Fruit fly (Drosophila melanogaster) whole organism, embryonic: ENCODE results near the gene LSm7.

ENCODE experiments used
- BEAF-32 ChIP-seq: fragments of 200-800 bp; sonication (Bioruptor generic); optimal IDR thresholded peaks from 3 replicates; lab custom pipeline; 2017; ENCODE audit warnings: missing biosample characterization, missing genetic modification characterization, mild to moderate bottlenecking, moderate library complexity, missing genetic modification reagents
- CG10209 ChIP-seq: fragments of 200-800 bp; sonication (Bioruptor generic); optimal IDR thresholded peaks from 3 replicates; lab custom pipeline; 2017; ENCODE audit warnings: missing biosample characterization, mild to moderate bottlenecking, missing genetic modification characterization, missing genetic modification reagents
- CG10431 ChIP-seq: fragments of 200-800 bp; sonication (Bioruptor generic); optimal IDR thresholded peaks from 3 replicates; lab custom pipeline; 2018; ENCODE audit warnings: missing biosample characterization, mild to moderate bottlenecking, missing genetic modification characterization
- CG10462 ChIP-seq: fragments of 200-800 bp; sonication (Bioruptor generic); optimal IDR thresholded peaks from 2 replicates; lab custom pipeline; 2016; ENCODE audit warnings: missing biosample characterization, missing genetic modification characterization
- CG11093 ChIP-seq: fragments of 200-800 bp; sonication (Bioruptor generic); IDR thresholded peaks from 3 replicates; pipeline ENCODE4 v1.3.6; 2022; ENCODE audit warnings: missing biosample characterization, missing genetic modification characterization
- CG12071 ChIP-seq: fragments of 200-800 bp; sonication (Bioruptor generic); optimal IDR thresholded peaks from 3 replicates; lab custom pipeline; 2018; ENCODE audit warnings: missing biosample characterization, mild to moderate bottlenecking, missing genetic modification characterization
- CG13424 ChIP-seq: fragments of 200-800 bp; sonication (Bioruptor generic); optimal IDR thresholded peaks from 2 replicates; lab custom pipeline; 2019; ENCODE audit warnings: missing biosample characterization, mild to moderate bottlenecking, missing genetic modification characterization, moderate library complexity
- CG14860 ChIP-seq: fragments of 200-800 bp; sonication (Bioruptor generic); IDR thresholded peaks from 3 replicates; pipeline ENCODE4 v1.3.6; 2022; ENCODE audit warnings: missing biosample characterization, missing genetic modification characterization; ENCODE audit not compliant: partially characterized antibody
- CG15514 ChIP-seq: fragments of 200-800 bp; sonication (Bioruptor generic); optimal IDR thresholded peaks from 3 replicates; lab custom pipeline; 2017; ENCODE audit warnings: missing biosample characterization, missing genetic modification characterization, mild to moderate bottlenecking, moderate library complexity, missing genetic modification reagents
- CG1603 ChIP-seq: fragments of 200-800 bp; sonication (Bioruptor generic); optimal IDR thresholded peaks from 2 replicates; lab custom pipeline; 2019; ENCODE audit warnings: missing biosample characterization, mild to moderate bottlenecking, missing genetic modification characterization, moderate library complexity
- CG31388 ChIP-seq: fragments of 200-800 bp; sonication (Bioruptor generic); optimal IDR thresholded peaks from 2 replicates; lab custom pipeline; 2016; ENCODE audit warnings: missing biosample characterization, missing genetic modification characterization
- CG31441 ChIP-seq: fragments of 200-800 bp; sonication (Bioruptor generic); IDR thresholded peaks from 2 replicates; pipeline ENCODE4 v1.3.6; 2022; ENCODE audit warnings: missing biosample characterization, missing genetic modification characterization
- CG3407 ChIP-seq: fragments of 200-800 bp; sonication (Bioruptor generic); optimal IDR thresholded peaks from 2 replicates; lab custom pipeline; 2018; ENCODE audit warnings: missing biosample characterization, mild to moderate bottlenecking, missing genetic modification characterization
- CG34376 ChIP-seq: fragments of 200-800 bp; sonication (Bioruptor generic); optimal IDR thresholded peaks from 2 replicates; lab custom pipeline; 2018; ENCODE audit warnings: missing biosample characterization, mild to moderate bottlenecking, missing genetic modification characterization
- CG34422 ChIP-seq: fragments of 200-800 bp; sonication (Bioruptor generic); IDR thresholded peaks from 3 replicates; pipeline ENCODE4 v1.3.6; 2022; ENCODE audit warnings: missing biosample characterization, missing genetic modification characterization
- CG4707 ChIP-seq: fragments of 200-800 bp; sonication (Bioruptor generic); optimal IDR thresholded peaks from 2 replicates; lab custom pipeline; 2018; ENCODE audit warnings: missing biosample characterization, mild to moderate bottlenecking, missing genetic modification characterization, moderate library complexity
- CG4854 ChIP-seq: fragments of 200-800 bp; sonication (Bioruptor generic); optimal IDR thresholded peaks from 2 replicates; lab custom pipeline; 2016; ENCODE audit warnings: missing biosample characterization, missing genetic modification characterization, inconsistent platforms
- CG6813 ChIP-seq: fragments of 200-800 bp; sonication (Bioruptor generic); optimal IDR thresholded peaks from 2 replicates; lab custom pipeline; 2017; ENCODE audit warnings: missing biosample characterization, missing genetic modification characterization, mild to moderate bottlenecking, moderate library complexity, missing genetic modification reagents
- CG7357 ChIP-seq: fragments of 200-800 bp; sonication (Bioruptor generic); IDR thresholded peaks from 3 replicates; pipeline ENCODE4 v1.3.6; 2022; ENCODE audit warnings: missing biosample characterization, missing genetic modification characterization
- CG7556 ChIP-seq: fragments of 200-800 bp; sonication (Bioruptor generic); optimal IDR thresholded peaks from 2 replicates; lab custom pipeline; 2017; ENCODE audit warnings: missing biosample characterization, mild to moderate bottlenecking, missing genetic modification characterization
- CG9215 ChIP-seq: fragments of 200-800 bp; sonication (Bioruptor generic); IDR thresholded peaks from 2 replicates; pipeline ENCODE4 v1.3.6; 2022; ENCODE audit warnings: missing biosample characterization, missing genetic modification characterization
- CG9797 ChIP-seq: fragments of 200-800 bp; sonication (Bioruptor generic); optimal IDR thresholded peaks from 3 replicates; lab custom pipeline; 2018; ENCODE audit warnings: missing biosample characterization, mild to moderate bottlenecking, missing genetic modification characterization
- HLH3B ChIP-seq: fragments of 200-800 bp; sonication (Bioruptor generic); IDR thresholded peaks from 2 replicates; pipeline ENCODE4 v1.3.6; 2022; ENCODE audit warnings: missing biosample characterization, missing genetic modification characterization
- HLHmδ ChIP-seq: fragments of 200-800 bp; sonication (Bioruptor generic); optimal IDR thresholded peaks from 2 replicates; lab custom pipeline; 2018; ENCODE audit warnings: missing biosample characterization, mild to moderate bottlenecking, missing genetic modification characterization, moderate library complexity
- HmgD ChIP-seq: fragments of 200-800 bp; sonication (Bioruptor generic); optimal IDR thresholded peaks from 3 replicates; lab custom pipeline; 2016; ENCODE audit warnings: missing biosample characterization, missing genetic modification characterization
- Jarid2 ChIP-seq: fragments of 200-800 bp; sonication (Bioruptor generic); optimal IDR thresholded peaks from 3 replicates; lab custom pipeline; 2017; ENCODE audit warnings: mild to moderate bottlenecking, missing biosample characterization, missing genetic modification reagents, missing genetic modification characterization
- Kr ChIP-seq: fragments of 200-800 bp; sonication (Bioruptor generic); optimal IDR thresholded peaks from 2 replicates; lab custom pipeline; 2017; ENCODE audit warnings: missing biosample characterization, mild to moderate bottlenecking, missing genetic modification characterization
- Lpt ChIP-seq: fragments of >200 bp; optimal IDR thresholded peaks from 2 replicates; lab custom pipeline; 2018; ENCODE audit warnings: missing biosample characterization, missing genetic modification characterization
- Mrtf ChIP-seq: fragments of 200-800 bp; sonication (Bioruptor generic); IDR thresholded peaks from 3 replicates; pipeline ENCODE4 v1.3.6; 2022; ENCODE audit warnings: missing biosample characterization, missing genetic modification characterization
- NC2β ChIP-seq: fragments of 200-800 bp; sonication (Bioruptor generic); optimal IDR thresholded peaks from 2 replicates; lab custom pipeline; 2016; ENCODE audit warnings: missing biosample characterization, missing genetic modification characterization
- Nf-YC ChIP-seq: fragments of 200-800 bp; optimal IDR thresholded peaks from 3 replicates; lab custom pipeline; 2019; ENCODE audit warnings: missing biosample characterization, mild to moderate bottlenecking, missing genetic modification characterization, moderate library complexity
- Poxn ChIP-seq: fragments of 200-800 bp; sonication (Bioruptor generic); IDR thresholded peaks from 2 replicates; pipeline ENCODE4 v1.3.6; 2022; ENCODE audit warnings: missing biosample characterization, missing genetic modification characterization
- Ravus ChIP-seq: fragments of 200-800 bp; sonication (Bioruptor generic); IDR thresholded peaks from 2 replicates; pipeline ENCODE4 v1.3.6; 2022; ENCODE audit warnings: missing biosample characterization, missing genetic modification characterization
- TFAM ChIP-seq: fragments of 200-800 bp; sonication (Bioruptor generic); optimal IDR thresholded peaks from 2 replicates; lab custom pipeline; 2017; ENCODE audit warnings: missing biosample characterization, missing genetic modification characterization, inconsistent platforms
- Xrp1 ChIP-seq: fragments of 200-800 bp; sonication (Bioruptor generic); IDR thresholded peaks from 2 replicates; pipeline ENCODE4 v1.3.6; 2022; ENCODE audit warnings: missing biosample characterization, missing genetic modification characterization
- YL-1 ChIP-seq: fragments of 200-800 bp; sonication (Bioruptor generic); optimal IDR thresholded peaks from 3 replicates; lab custom pipeline; 2017; ENCODE audit warnings: missing biosample characterization, mild to moderate bottlenecking, missing genetic modification characterization
- cad ChIP-seq: fragments of >200 bp; optimal IDR thresholded peaks from 2 replicates; lab custom pipeline; 2017; ENCODE audit warnings: missing biosample characterization, missing genetic modification characterization
- chif ChIP-seq, 2 experiments: fragments of 200-800 bp; sonication (Bioruptor generic); optimal IDR thresholded peaks; 3 replicates each; lab custom pipeline; 2016; ENCODE audit warnings: missing biosample characterization in 2 of 2, missing genetic modification characterization in 2 of 2
- da ChIP-seq: fragments of 200-800 bp; sonication (Bioruptor generic); optimal IDR thresholded peaks from 2 replicates; lab custom pipeline; 2016; ENCODE audit warnings: missing biosample characterization, missing genetic modification characterization
- dan ChIP-seq: fragments of 200-800 bp; sonication (Bioruptor generic); IDR thresholded peaks from 2 replicates; pipeline ENCODE4 v1.3.6; 2022; ENCODE audit warnings: missing biosample characterization, missing genetic modification characterization
- danr ChIP-seq: fragments of 200-800 bp; sonication (Bioruptor generic); IDR thresholded peaks from 2 replicates; pipeline ENCODE4 v1.3.6; 2022; ENCODE audit warnings: missing biosample characterization, missing genetic modification characterization
- disco-r ChIP-seq: fragments of 200-800 bp; sonication (Bioruptor generic); optimal IDR thresholded peaks from 2 replicates; lab custom pipeline; 2016; ENCODE audit warnings: missing biosample characterization, missing genetic modification characterization
- eyg ChIP-seq: fragments of 200-800 bp; sonication (Bioruptor generic); optimal IDR thresholded peaks from 3 replicates; lab custom pipeline; 2016; ENCODE audit warnings: missing biosample characterization, missing genetic modification characterization
- gfzf ChIP-seq: fragments of 200-800 bp; sonication (Bioruptor generic); optimal IDR thresholded peaks from 2 replicates; lab custom pipeline; 2016; ENCODE audit warnings: missing biosample characterization, mild to moderate bottlenecking, missing genetic modification characterization, moderate library complexity
- her ChIP-seq: fragments of 200-800 bp; sonication (Bioruptor generic); optimal IDR thresholded peaks from 2 replicates; lab custom pipeline; 2016; ENCODE audit warnings: missing biosample characterization, missing genetic modification characterization
- jumu ChIP-seq: fragments of 200-800 bp; sonication (Bioruptor generic); optimal IDR thresholded peaks from 3 replicates; lab custom pipeline; 2016; ENCODE audit warnings: missing biosample characterization, missing genetic modification characterization
- kah ChIP-seq: fragments of 200-800 bp; sonication (Bioruptor generic); optimal IDR thresholded peaks from 2 replicates; lab custom pipeline; 2018; ENCODE audit warnings: missing biosample characterization, mild to moderate bottlenecking, missing genetic modification characterization
- lmd ChIP-seq: fragments of 200-800 bp; sonication (Bioruptor generic); IDR thresholded peaks from 2 replicates; pipeline ENCODE4 v1.3.6; 2022; ENCODE audit warnings: missing biosample characterization, missing genetic modification characterization
- mirr ChIP-seq: fragments of 200-800 bp; sonication (Bioruptor generic); optimal IDR thresholded peaks from 3 replicates; lab custom pipeline; 2018; ENCODE audit warnings: missing biosample characterization, mild to moderate bottlenecking, missing genetic modification characterization
- seq ChIP-seq: fragments of 200-800 bp; sonication (Bioruptor generic); IDR thresholded peaks from 2 replicates; pipeline ENCODE4 v1.3.6; 2022; ENCODE audit warnings: missing biosample characterization, missing genetic modification characterization
- slp2 ChIP-seq: fragments of 200-800 bp; sonication (Bioruptor generic); optimal IDR thresholded peaks from 2 replicates; lab custom pipeline; 2016; ENCODE audit warnings: missing biosample characterization, missing genetic modification characterization
- twi ChIP-seq: fragments of 200-800 bp; optimal IDR thresholded peaks from 2 replicates; lab custom pipeline; 2019; ENCODE audit warnings: missing biosample characterization, mild to moderate bottlenecking, missing genetic modification characterization, moderate library complexity

The LSm7 gene

dm6 chr2L:16727578-16728023, 15.3 kb downstream of the LSm7 start, which contains the start of gene VhaSFD (continued):
- TF ChIP-seq CG13424 (tag; lab: Kevin White, UChicago) (peak; percentile 5), HLH3B (no peak), gfzf (GFP tag; lab: Kevin White, UChicago) (peak; percentile 19), CG10462 (no peak), CG3407 (GFP tag; lab: Kevin White, UChicago) (no peak), Ravus (GFP tag; lab: Robert Waterston, UW) (no peak), YL-1 (GFP tag; lab: Kevin White, UChicago) (peak; percentile 71), seq (GFP tag; lab: Robert Waterston, UW) (no peak; the same call in 1 of the 2 replicates), chif (GFP tag; optimal IDR thresholded peaks at IDR 0.05; lab: Kevin White, UChicago) (no peak), slp2 (no peak), CG10209 (GFP tag; lab: Kevin White, UChicago) (no peak), jumu (no peak), HmgD (GFP tag; lab: Kevin White, UChicago) (no peak), danr (GFP tag; lab: Robert Waterston, UW) (no peak), TFAM (GFP tag; lab: Kevin White, UChicago) (no peak), her (GFP tag; lab: Kevin White, UChicago) (peak; percentile 6), CG12071 (GFP tag; lab: Kevin White, UChicago) (no peak), cad (no peak), eyg (GFP tag; lab: Kevin White, UChicago) (no peak), BEAF-32 (GFP tag; lab: Kevin White, UChicago) (peak; percentile 62), CG11093 (no peak), Jarid2 (GFP tag; lab: Kevin White, UChicago) (no peak), HLHmδ (GFP tag; lab: Kevin White, UChicago) (peak; percentile 9), CG4707 (GFP tag; lab: Kevin White, UChicago) (no peak), CG14860 (GFP tag; lab: Robert Waterston, UW) (peak; percentile 47; the same call in 2 of the 3 replicates), CG4854 (GFP tag; lab: Kevin White, UChicago) (no peak), Kr (GFP tag; lab: Kevin White, UChicago) (no peak), CG34422 (GFP tag; lab: Robert Waterston, UW) (peak; percentile 71; the same call in 1 of the 3 replicates), CG1603 (peak; percentile 48), CG9215 (no peak), twi (tag; lab: Kevin White, UChicago) (no peak), Nf-YC (tag; lab: Kevin White, UChicago) (peak; percentile 36), CG31388 (GFP tag; lab: Kevin White, UChicago) (no peak), Mrtf (GFP tag; lab: Robert Waterston, UW) (no peak), CG7357 (GFP tag; lab: Robert Waterston, UW) (no peak), dan (no peak), Xrp1 (GFP tag; lab: Robert Waterston, UW) (no peak), CG10431 (GFP tag; lab: Kevin White, UChicago) (no peak), Poxn (GFP tag; lab: Robert Waterston, UW) (no peak), CG6813 (GFP tag; lab: Kevin White, UChicago) (no peak), CG9797 (peak; percentile 56), CG34376 (GFP tag; lab: Kevin White, UChicago) (peak; percentile 54), CG31441 (GFP tag; lab: Robert Waterston, UW) (no peak; the same call in 1 of the 2 replicates), disco-r (GFP tag; lab: Kevin White, UChicago) (no peak), CG7556 (GFP tag; lab: Kevin White, UChicago) (no peak), kah (GFP tag; lab: Kevin White, UChicago) (no peak), CG15514 (GFP tag; lab: Kevin White, UChicago) (peak; percentile 68), da (GFP tag; lab: Kevin White, UChicago) (no peak), lmd (GFP tag; lab: Robert Waterston, UW) (no peak), NC2β (GFP tag; lab: Kevin White, UChicago) (no peak), mirr (GFP tag; lab: Kevin White, UChicago) (peak; percentile 33), Lpt (GFP tag; lab: Kevin White, UChicago) (no peak)
